Worm (Caenorhabditis elegans) whole organism, early embryonic: ENCODE data around the gene R01H2.8.

Experiments used
- ama-1 ChIP-seq: fragments of 150-350 bp; optimal IDR thresholded peaks from 2 replicates; lab custom pipeline; 2014
- flt-1 ChIP-seq: fragments of 200-800 bp; sonication (Bioruptor generic); IDR thresholded peaks from 2 replicates; pipeline ENCODE4 v1.3.6; 2022; ENCODE audit warnings: missing genetic modification characterization, missing compliant biosample characterization
- hmbx-1 ChIP-seq: sonication (generic microtip); optimal IDR thresholded peaks from 2 replicates; lab custom pipeline; 2016; ENCODE audit warnings: mild to moderate bottlenecking, missing genetic modification characterization, missing compliant biosample characterization
- hmg-4 ChIP-seq: fragments of 200-800 bp; sonication (Bioruptor generic); optimal IDR thresholded peaks from 2 replicates; lab custom pipeline; 2018; ENCODE audit warnings: mild to moderate bottlenecking, missing genetic modification characterization, missing compliant biosample characterization
- scrt-1 ChIP-seq: fragments of 200-800 bp; sonication (Bioruptor generic); IDR thresholded peaks from 2 replicates; pipeline ENCODE4 v1.3.6; 2022; ENCODE audit warnings: missing genetic modification characterization, missing compliant biosample characterization
- sea-1 ChIP-seq: fragments of 200-800 bp; sonication (Bioruptor generic); conservative IDR thresholded peaks from 2 replicates; pipeline ENCODE4 v1.3.6; 2022; ENCODE audit warnings: missing genetic modification characterization, missing compliant biosample characterization
- tbx-37 ChIP-seq: fragments of 200-800 bp; sonication (Bioruptor generic); conservative IDR thresholded peaks from 2 replicates; pipeline ENCODE4 v1.3.6; 2022; ENCODE audit warnings: missing genetic modification reagents, missing genetic modification characterization, missing compliant biosample characterization

DNA sequence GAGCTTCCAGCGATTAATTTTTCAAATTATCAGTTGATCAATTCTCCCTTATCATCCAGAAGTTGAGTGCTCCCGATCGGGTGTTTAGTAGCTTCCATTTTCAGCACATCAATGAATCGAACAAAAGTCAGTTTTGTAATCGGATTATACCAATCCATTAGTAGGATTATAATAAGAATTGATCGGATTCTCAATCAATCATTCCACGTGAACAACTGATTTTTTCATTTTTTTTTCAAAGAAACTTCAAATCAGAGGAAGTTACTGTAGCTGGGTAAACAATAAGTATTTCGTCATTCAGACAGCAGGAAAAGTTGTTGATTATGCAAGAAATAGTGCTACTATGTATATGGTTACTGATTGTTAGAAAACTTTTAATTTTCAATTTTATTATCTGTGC, 38.0 kb downstream of the R01H2.8 start:
- TF ChIP-seq hmbx-1 (tag; lab: Kevin White, UChicago) (no peak), hmg-4 (no peak), sea-1 (GFP tag; lab: Robert Waterston, UW) (no peak), ama-1 (no peak), flt-1 (GFP tag; lab: Robert Waterston, UW) (no peak), scrt-1 (GFP tag; lab: Robert Waterston, UW) (no peak), tbx-37 (no peak)
